Fruit fly (Drosophila melanogaster): ENCODE results near the gene twr.

The twr gene

dm6 chr3R:6706327-6706726 is 48.6 kb downstream of the twr start:
- TF ChIP-seq Clk (GFP tag; optimal IDR thresholded peaks at IDR 0.05) (no peak), kay (GFP tag; ENCODE audit: borderline replicate concordance) (no peak), toe (GFP tag; optimal IDR thresholded peaks at IDR 0.05) (no peak), CG1620 (GFP tag; optimal IDR thresholded peaks at IDR 0.05) (no peak), cnc (optimal IDR thresholded peaks at IDR 0.05) (no peak), CG12768 (GFP tag; optimal IDR thresholded peaks at IDR 0.05) (no peak), CG14711 (tag; optimal IDR thresholded peaks at IDR 0.05) (no peak), Hr96 (GFP tag; optimal IDR thresholded peaks at IDR 0.05) (no peak), CG7045 (GFP tag; optimal IDR thresholded peaks at IDR 0.05) (no peak), CG33017 (tag; optimal IDR thresholded peaks at IDR 0.05) (no peak), CG7101 (tag; optimal IDR thresholded peaks at IDR 0.05) (no peak), bab1 (GFP tag; optimal IDR thresholded peaks at IDR 0.05) (no peak), Mnt (GFP tag; optimal IDR thresholded peaks at IDR 0.05) (no peak), pad (GFP tag; optimal IDR thresholded peaks at IDR 0.05) (no peak), ovo (GFP tag; optimal IDR thresholded peaks at IDR 0.05) (no peak), tj (GFP tag; optimal IDR thresholded peaks at IDR 0.05) (no peak)

dm6 chr3R:6708858-6709257 is 51.2 kb downstream of the twr start:
- TF ChIP-seq ovo (GFP tag; optimal IDR thresholded peaks at IDR 0.05) (no peak), CG33017 (tag; optimal IDR thresholded peaks at IDR 0.05) (no peak), Crg-1 (GFP tag; optimal IDR thresholded peaks at IDR 0.05) (no peak), bab1 (GFP tag; optimal IDR thresholded peaks at IDR 0.05) (no peak), cnc (optimal IDR thresholded peaks at IDR 0.05) (no peak), toe (GFP tag; optimal IDR thresholded peaks at IDR 0.05) (no peak), Mnt (GFP tag; optimal IDR thresholded peaks at IDR 0.05) (no peak), CG7045 (GFP tag; optimal IDR thresholded peaks at IDR 0.05) (no peak)
